Fruit fly (Drosophila melanogaster): ENCODE results near the gene Arp5.

- TF ChIP-seq insv (optimal IDR thresholded peaks at IDR 0.05) (no peak), psq (optimal IDR thresholded peaks at IDR 0.05) (no peak), ttk (optimal IDR thresholded peaks at IDR 0.05) (no peak), h (optimal IDR thresholded peaks at IDR 0.05) (no peak), Sin3A (optimal IDR thresholded peaks at IDR 0.05) (no peak)
These were observed 40.4 kb upstream of the Arp5 start for dm6 chr3R:18144853-18145252.

Data from Kc167 (cell line).